Worm (Caenorhabditis elegans): ENCODE data around the gene rcat-1.

rcat-1 gene

ce11 chrIV:244278-244677 is 11.0 kb downstream of the rcat-1 start:
- peak; percentile 86 for TF ChIP-seq zip-8 (tag; optimal IDR thresholded peaks at IDR 0.05)
- no peak for TF ChIP-seq snpc-4 (tag; optimal IDR thresholded peaks at IDR 0.05)
- no peak for TF ChIP-seq sem-2 (GFP tag; optimal IDR thresholded peaks at IDR 0.05)
- TF ChIP-seq nhr-237 (tag; optimal IDR thresholded peaks at IDR 0.05) = no peak
- TF ChIP-seq cnd-1 (tag; optimal IDR thresholded peaks at IDR 0.05) = no peak

ce11 chrIV:240257-240754 is 14.9 kb downstream of the rcat-1 start, which contains the start of the genes fnta-1 and cogc-8:
Gene fnta-1 (minus strand): TSS chrIV:240307.
Gene cogc-8 (plus strand): TSS chrIV:240451.
- TF ChIP-seq lin-13 (tag; optimal IDR thresholded peaks at IDR 0.05) (peak; percentile 3), unc-62 (GFP tag; optimal IDR thresholded peaks at IDR 0.05) (no peak), ces-1 (GFP tag; optimal IDR thresholded peaks at IDR 0.05) (peak; percentile 37), lsy-2 (tag; optimal IDR thresholded peaks at IDR 0.05) (peak; percentile 32), hlh-1 (tag; optimal IDR thresholded peaks at IDR 0.05) (no peak), ztf-11 (tag; optimal IDR thresholded peaks at IDR 0.05) (no peak)

- TF ChIP-seq zip-8 (tag; optimal IDR thresholded peaks at IDR 0.05) (no peak), nhr-2 (tag; optimal IDR thresholded peaks at IDR 0.05) (no peak), ztf-11 (tag; optimal IDR thresholded peaks at IDR 0.05) (no peak), mep-1 (tag; optimal IDR thresholded peaks at IDR 0.05) (no peak), elt-1 (tag; optimal IDR thresholded peaks at IDR 0.05; ENCODE audit: borderline replicate concordance, insufficient read depth) (no peak), unc-39 (tag; optimal IDR thresholded peaks at IDR 0.05) (no peak), lsy-2 (tag; optimal IDR thresholded peaks at IDR 0.05) (no peak), ces-1 (GFP tag; optimal IDR thresholded peaks at IDR 0.05) (no peak), ham-2 (GFP tag; optimal IDR thresholded peaks at IDR 0.05) (no peak), cnd-1 (tag; optimal IDR thresholded peaks at IDR 0.05) (no peak), mab-5 (tag; optimal IDR thresholded peaks at IDR 0.05) (no peak)
Observed at ce11 chrIV:237350-237749, 17.9 kb downstream of the rcat-1 start, which contains the start of gene ints-13. Gene ints-13 (minus strand): TSS chrIV:237450.

- TF ChIP-seq blmp-1 (tag; optimal IDR thresholded peaks at IDR 0.05) (no peak), unc-120 (tag; optimal IDR thresholded peaks at IDR 0.05; ENCODE audit: poor library complexity, severe bottlenecking) (no peak), M03D4.4 (tag; optimal IDR thresholded peaks at IDR 0.05) (no peak)
Observed at ce11 chrIV:236138-236537, 19.1 kb downstream of the rcat-1 start.

ce11 chrIV:231673-232072 is 23.6 kb downstream of the rcat-1 start, which contains the start of gene gtf-2H1:
Gene gtf-2H1 (minus strand): TSS chrIV:231773.
- no peak for TF ChIP-seq unc-62 (GFP tag; optimal IDR thresholded peaks at IDR 0.05)
- no peak for TF ChIP-seq cnd-1 (tag; optimal IDR thresholded peaks at IDR 0.05)
- TF ChIP-seq sem-2 (GFP tag; optimal IDR thresholded peaks at IDR 0.05) = no peak
- no peak for TF ChIP-seq bed-3 (GFP tag; optimal IDR thresholded peaks at IDR 0.05)
- no peak for TF ChIP-seq elt-3 (tag; optimal IDR thresholded peaks at IDR 0.05)
- TF ChIP-seq snpc-4 (tag; optimal IDR thresholded peaks at IDR 0.05) = no peak
- TF ChIP-seq blmp-1 (tag; optimal IDR thresholded peaks at IDR 0.05) = no peak
- no peak for TF ChIP-seq ces-1 (GFP tag; optimal IDR thresholded peaks at IDR 0.05)

ce11 chrIV:218252-218651 is 37.0 kb downstream of the rcat-1 start, which contains the start of gene prdx-6:
Gene prdx-6 (plus strand): TSS chrIV:218552.
- no peak for TF ChIP-seq unc-39 (tag; optimal IDR thresholded peaks at IDR 0.05)
- TF ChIP-seq ceh-43 (GFP tag; optimal IDR thresholded peaks at IDR 0.05) = no peak
- TF ChIP-seq unc-120 (tag; optimal IDR thresholded peaks at IDR 0.05; ENCODE audit: poor library complexity, severe bottlenecking) = no peak
- no peak for TF ChIP-seq lsy-2 (tag; optimal IDR thresholded peaks at IDR 0.05)
- no peak for TF ChIP-seq bed-3 (GFP tag; optimal IDR thresholded peaks at IDR 0.05)
- no peak for TF ChIP-seq elt-3 (tag; optimal IDR thresholded peaks at IDR 0.05)
- no peak for TF ChIP-seq lin-32 (GFP tag; optimal IDR thresholded peaks at IDR 0.05)
- no peak for TF ChIP-seq zip-8 (tag; optimal IDR thresholded peaks at IDR 0.05)

- peak; percentile 28 for TF ChIP-seq ces-1 (GFP tag; optimal IDR thresholded peaks at IDR 0.05)
- TF ChIP-seq elt-3 (tag; optimal IDR thresholded peaks at IDR 0.05) = peak; percentile 64
- peak; percentile 9 for TF ChIP-seq pha-4 (tag; optimal IDR thresholded peaks at IDR 0.05)
- no peak for TF ChIP-seq snpc-4 (tag; optimal IDR thresholded peaks at IDR 0.05)
- TF ChIP-seq unc-120 (tag; optimal IDR thresholded peaks at IDR 0.05; ENCODE audit: poor library complexity, severe bottlenecking) = peak; percentile 81
- no peak for TF ChIP-seq ceh-83 (GFP tag; optimal IDR thresholded peaks at IDR 0.05)
Observed at ce11 chrIV:210591-210990, 44.6 kb downstream of the rcat-1 start.
